Fruit fly (Drosophila melanogaster) whole organism, embryonic: ENCODE measurements around the gene Ent3.

ENCODE experiments used
- B-H1 ChIP-seq: fragments of 200-800 bp; sonication (Bioruptor generic); IDR thresholded peaks from 3 replicates; pipeline ENCODE4 v1.3.6; 2022; ENCODE audit warnings: missing biosample characterization, missing genetic modification characterization
- CG10267 ChIP-seq: fragments of 200-800 bp; sonication (Bioruptor generic); optimal IDR thresholded peaks from 2 replicates; lab custom pipeline; 2018; ENCODE audit warnings: missing biosample characterization, mild to moderate bottlenecking, missing genetic modification characterization, moderate library complexity
- CG10274 ChIP-seq: fragments of 200-800 bp; sonication (Bioruptor generic); optimal IDR thresholded peaks from 3 replicates; lab custom pipeline; 2017; ENCODE audit warnings: missing biosample characterization, mild to moderate bottlenecking, missing genetic modification characterization
- CG10366 ChIP-seq: fragments of 200-800 bp; sonication (Bioruptor generic); IDR thresholded peaks from 2 replicates; pipeline ENCODE4 v1.3.6; 2022; ENCODE audit warnings: missing biosample characterization, missing genetic modification characterization
- CG10959 ChIP-seq: fragments of 200-800 bp; sonication (Bioruptor generic); IDR thresholded peaks from 2 replicates; pipeline ENCODE4 v1.3.6; 2022; ENCODE audit warnings: missing biosample characterization, missing genetic modification characterization
- CG11398 ChIP-seq: fragments of 200-800 bp; sonication (Bioruptor generic); optimal IDR thresholded peaks from 2 replicates; lab custom pipeline; 2016; ENCODE audit warnings: missing biosample characterization, missing genetic modification characterization
- CG13424 ChIP-seq: fragments of 200-800 bp; sonication (Bioruptor generic); optimal IDR thresholded peaks from 2 replicates; lab custom pipeline; 2019; ENCODE audit warnings: missing biosample characterization, mild to moderate bottlenecking, missing genetic modification characterization, moderate library complexity
- CG15011 ChIP-seq: fragments of 200-800 bp; sonication (Bioruptor generic); optimal IDR thresholded peaks from 3 replicates; lab custom pipeline; 2018; ENCODE audit warnings: missing biosample characterization, mild to moderate bottlenecking, missing genetic modification characterization
- CG17385 ChIP-seq: fragments of 200-800 bp; sonication (Bioruptor generic); optimal IDR thresholded peaks from 3 replicates; lab custom pipeline; 2018; ENCODE audit warnings: missing biosample characterization, mild to moderate bottlenecking, missing genetic modification characterization
- CG1832 ChIP-seq: fragments of 200-800 bp; sonication (Bioruptor generic); optimal IDR thresholded peaks from 2 replicates; lab custom pipeline; 2017; ENCODE audit warnings: missing biosample characterization, mild to moderate bottlenecking, missing genetic modification characterization, inconsistent platforms
- CG18619 ChIP-seq: fragments of 200-800 bp; sonication (Bioruptor generic); optimal IDR thresholded peaks from 3 replicates; lab custom pipeline; 2017; ENCODE audit warnings: missing biosample characterization, mild to moderate bottlenecking, missing genetic modification characterization
- CG3065 ChIP-seq: fragments of 200-800 bp; sonication (Bioruptor generic); optimal IDR thresholded peaks from 2 replicates; lab custom pipeline; 2016; ENCODE audit warnings: missing biosample characterization, missing genetic modification characterization
- CG32767 ChIP-seq: fragments of 200-800 bp; sonication (Bioruptor generic); IDR thresholded peaks from 2 replicates; pipeline ENCODE4 v1.3.6; 2022; ENCODE audit warnings: missing biosample characterization, missing genetic modification characterization
- CG3281 ChIP-seq: fragments of 200-800 bp; sonication (Bioruptor generic); optimal IDR thresholded peaks from 3 replicates; lab custom pipeline; 2017; ENCODE audit warnings: missing biosample characterization, mild to moderate bottlenecking, missing genetic modification characterization
- CG3726 ChIP-seq: fragments of 200-800 bp; sonication (Bioruptor generic); IDR thresholded peaks from 3 replicates; pipeline ENCODE4, ENCODE4 v1.3.6; 2022; ENCODE audit warnings: missing biosample characterization, missing genetic modification characterization
- CG3847 ChIP-seq: fragments of 200-800 bp; sonication (Bioruptor generic); IDR thresholded peaks from 2 replicates; pipeline ENCODE4 v1.3.6; 2022; ENCODE audit warnings: missing biosample characterization, missing genetic modification characterization
- CG3995 ChIP-seq: fragments of 200-800 bp; sonication (Bioruptor generic); optimal IDR thresholded peaks from 3 replicates; lab custom pipeline; 2016; ENCODE audit warnings: missing biosample characterization, missing genetic modification characterization
- CG4820 ChIP-seq: fragments of 200-800 bp; sonication (Bioruptor generic); optimal IDR thresholded peaks from 3 replicates; lab custom pipeline; 2016; ENCODE audit warnings: missing biosample characterization, missing genetic modification characterization
- CG5245 ChIP-seq: fragments of 200-800 bp; sonication (Bioruptor generic); optimal IDR thresholded peaks from 3 replicates; lab custom pipeline; 2016; ENCODE audit warnings: missing biosample characterization, missing genetic modification characterization
- CG6175 ChIP-seq: fragments of 200-800 bp; sonication (Bioruptor generic); IDR thresholded peaks from 3 replicates; pipeline ENCODE4 v1.3.6; 2022; ENCODE audit warnings: missing biosample characterization, missing genetic modification characterization
- CG6654 ChIP-seq: fragments of 200-800 bp; sonication (Bioruptor generic); optimal IDR thresholded peaks from 2 replicates; lab custom pipeline; 2017; ENCODE audit warnings: missing biosample characterization, mild to moderate bottlenecking, missing genetic modification characterization
- CG6791 ChIP-seq: fragments of 200-800 bp; sonication (Bioruptor generic); IDR thresholded peaks from 3 replicates; pipeline ENCODE4 v1.3.6; 2022; ENCODE audit warnings: missing biosample characterization, missing genetic modification characterization; ENCODE audit not compliant: partially characterized antibody
- CG8359 ChIP-seq: fragments of 200-800 bp; sonication (Bioruptor generic); optimal IDR thresholded peaks from 2 replicates; lab custom pipeline; 2017; ENCODE audit warnings: missing biosample characterization, mild to moderate bottlenecking, missing genetic modification characterization, borderline replicate concordance
- CG9817 ChIP-seq: fragments of 200-800 bp; sonication (Bioruptor generic); optimal IDR thresholded peaks from 2 replicates; lab custom pipeline; 2018; ENCODE audit warnings: missing biosample characterization, mild to moderate bottlenecking, missing genetic modification characterization, moderate library complexity
- CkIIα-i1 ChIP-seq: fragments of 200-800 bp; sonication (Bioruptor generic); IDR thresholded peaks from 2 replicates; pipeline ENCODE4 v1.3.6; 2022; ENCODE audit warnings: missing biosample characterization, missing genetic modification characterization
- Drgx ChIP-seq: fragments of 200-800 bp; sonication (Bioruptor generic); IDR thresholded peaks from 2 replicates; pipeline ENCODE4 v1.3.6; 2022; ENCODE audit warnings: missing biosample characterization, missing genetic modification characterization
- ERR ChIP-seq: fragments of 200-800 bp; sonication (Bioruptor generic); optimal IDR thresholded peaks from 2 replicates; lab custom pipeline; 2016; ENCODE audit warnings: missing biosample characterization, missing genetic modification characterization
- GATAe ChIP-seq: fragments of 200-800 bp; sonication (Bioruptor generic); conservative IDR thresholded peaks from 2 replicates; pipeline ENCODE4 v1.3.6; 2022; ENCODE audit warnings: missing biosample characterization, missing genetic modification characterization
- HmgZ ChIP-seq: fragments of 200-800 bp; sonication (Bioruptor generic); optimal IDR thresholded peaks from 2 replicates; lab custom pipeline; 2018; ENCODE audit warnings: missing biosample characterization, mild to moderate bottlenecking, missing genetic modification characterization
- Hr39 ChIP-seq: fragments of >200 bp; optimal IDR thresholded peaks from 2 replicates; lab custom pipeline; 2017
- MTF-1 ChIP-seq: fragments of 200-800 bp; sonication (Bioruptor generic); optimal IDR thresholded peaks from 2 replicates; lab custom pipeline; 2018; ENCODE audit warnings: missing biosample characterization, mild to moderate bottlenecking, missing genetic modification characterization, borderline replicate concordance
- Sox100B ChIP-seq: fragments of 200-800 bp; sonication (Bioruptor generic); optimal IDR thresholded peaks from 3 replicates; lab custom pipeline; 2018; ENCODE audit warnings: missing biosample characterization, mild to moderate bottlenecking, missing genetic modification characterization
- bowl ChIP-seq: fragments of 200-800 bp; sonication (Bioruptor generic); IDR thresholded peaks from 2 replicates; pipeline ENCODE4 v1.3.6; 2022; ENCODE audit warnings: missing biosample characterization, missing genetic modification characterization
- chn ChIP-seq: fragments of 200-800 bp; sonication (Bioruptor generic); optimal IDR thresholded peaks from 2 replicates; lab custom pipeline; 2016; ENCODE audit warnings: missing biosample characterization, missing genetic modification characterization
- fd3F ChIP-seq: fragments of 200-800 bp; sonication (Bioruptor generic); optimal IDR thresholded peaks from 2 replicates; lab custom pipeline; 2018; ENCODE audit warnings: missing biosample characterization, mild to moderate bottlenecking, missing genetic modification characterization, moderate library complexity
- ind ChIP-seq: fragments of 200-800 bp; sonication (Bioruptor generic); optimal IDR thresholded peaks from 3 replicates; lab custom pipeline; 2016; ENCODE audit warnings: missing biosample characterization, missing genetic modification characterization
- ken ChIP-seq: fragments of 200-800 bp; sonication (Bioruptor generic); IDR thresholded peaks from 3 replicates; pipeline ENCODE4 v1.3.6; 2022; ENCODE audit warnings: missing biosample characterization, missing genetic modification characterization
- knrl ChIP-seq: fragments of 200-800 bp; sonication (Bioruptor generic); IDR thresholded peaks from 3 replicates; pipeline ENCODE4 v1.3.6; 2022; ENCODE audit warnings: missing biosample characterization, missing genetic modification characterization; ENCODE audit not compliant: partially characterized antibody
- org-1 ChIP-seq: fragments of 200-800 bp; sonication (Bioruptor generic); optimal IDR thresholded peaks from 2 replicates; lab custom pipeline; 2017; ENCODE audit warnings: missing biosample characterization, missing genetic modification characterization
- p53 ChIP-seq: fragments of 200-800 bp; sonication (Bioruptor generic); optimal IDR thresholded peaks from 2 replicates; lab custom pipeline; 2016; ENCODE audit warnings: missing biosample characterization, missing genetic modification characterization
- pnt ChIP-seq: fragments of 200-800 bp; sonication (Bioruptor generic); optimal IDR thresholded peaks from 3 replicates; lab custom pipeline; 2016; ENCODE audit warnings: missing biosample characterization, missing genetic modification characterization
- pros ChIP-seq: fragments of 200-800 bp; sonication (Bioruptor generic); optimal IDR thresholded peaks from 3 replicates; lab custom pipeline; 2019; ENCODE audit warnings: missing biosample characterization, mild to moderate bottlenecking, missing genetic modification characterization, moderate library complexity
- ro ChIP-seq: fragments of 200-800 bp; sonication (Bioruptor generic); IDR thresholded peaks from 2 replicates; pipeline ENCODE4 v1.3.6; 2022; ENCODE audit warnings: missing biosample characterization, missing genetic modification characterization
- run ChIP-seq: fragments of 200-800 bp; sonication (Bioruptor generic); optimal IDR thresholded peaks from 3 replicates; lab custom pipeline; 2018; ENCODE audit warnings: missing biosample characterization, mild to moderate bottlenecking, missing genetic modification characterization
- sd ChIP-seq: fragments of 200-800 bp; sonication (Bioruptor generic); optimal IDR thresholded peaks from 3 replicates; lab custom pipeline; 2018; ENCODE audit warnings: missing biosample characterization, mild to moderate bottlenecking, missing genetic modification characterization, moderate library complexity
- tll ChIP-seq, 2 experiments: fragments of 200-800 bp in 1 of 2; fragments of >200 bp in 1 of 2; sonication (Bioruptor generic) in 1 of 2; optimal IDR thresholded peaks; 2 replicates each; lab custom pipeline; 2017 to 2019; ENCODE audit warnings: missing biosample characterization in 2 of 2, missing genetic modification characterization in 2 of 2, mild to moderate bottlenecking in 1 of 2, moderate library complexity in 1 of 2
- trem ChIP-seq: fragments of 200-800 bp; optimal IDR thresholded peaks from 3 replicates; lab custom pipeline; 2019; ENCODE audit warnings: missing biosample characterization, mild to moderate bottlenecking, missing genetic modification characterization, moderate library complexity
- tup ChIP-seq: fragments of 200-800 bp; sonication (Bioruptor generic); optimal IDR thresholded peaks from 2 replicates; lab custom pipeline; 2016; ENCODE audit warnings: missing biosample characterization, mild to moderate bottlenecking, missing genetic modification characterization, moderate library complexity
- vfl ChIP-seq: fragments of 200-800 bp; sonication (Bioruptor generic); optimal IDR thresholded peaks from 2 replicates; lab custom pipeline; 2016; ENCODE audit warnings: missing biosample characterization, missing genetic modification characterization
- vnd ChIP-seq: fragments of 200-800 bp; sonication (Bioruptor generic); IDR thresholded peaks from 3 replicates; pipeline ENCODE4 v1.3.6; 2022; ENCODE audit warnings: missing biosample characterization, missing genetic modification characterization; ENCODE audit not compliant: partially characterized antibody
- wek ChIP-seq: fragments of 200-800 bp; sonication (Bioruptor generic); optimal IDR thresholded peaks from 3 replicates; lab custom pipeline; 2018; ENCODE audit warnings: missing biosample characterization, mild to moderate bottlenecking, missing genetic modification characterization, moderate library complexity

Ent3 gene

DNA sequence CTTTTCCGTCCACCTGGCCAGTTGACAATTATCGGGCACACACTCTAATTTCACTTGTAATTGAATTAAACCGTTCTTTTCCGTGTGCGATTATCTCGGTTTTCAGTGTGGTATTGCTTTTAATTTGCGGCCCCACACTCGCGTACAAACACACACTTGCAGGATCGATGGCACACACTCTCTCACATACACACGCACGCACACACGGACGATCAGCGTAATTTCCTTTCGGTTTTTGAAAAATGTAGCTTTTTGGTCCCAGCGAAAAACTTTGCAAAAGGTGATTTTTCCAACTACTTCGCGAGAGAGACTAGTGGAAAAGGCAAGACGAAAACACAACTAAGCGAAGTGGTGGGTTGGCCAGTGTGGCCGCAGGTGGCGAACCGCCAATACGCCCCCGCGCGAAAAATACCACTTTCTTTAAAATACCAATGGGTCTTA, 48.7 kb upstream of the Ent3 start, which contains the start of gene Atg1 (continued):
- TF ChIP-seq CG1832 (GFP tag; lab: Kevin White, UChicago) (no peak), CG3065 (no peak), knrl (no peak; the same call in 2 of the 3 replicates), CG10366 (no peak), CG10267 (peak; percentile 7), CG3995 (GFP tag; lab: Kevin White, UChicago) (peak; percentile 6), MTF-1 (GFP tag; lab: Kevin White, UChicago) (peak; percentile 33), CkIIα-i1 (GFP tag; lab: Robert Waterston, UW) (no peak), GATAe (GFP tag; lab: Robert Waterston, UW) (no peak), CG6654 (no peak), CG3847 (GFP tag; lab: Robert Waterston, UW) (peak; percentile 33; the same call in 1 of the 2 replicates), chn (GFP tag; lab: Kevin White, UChicago) (no peak), CG6175 (no peak), ind (GFP tag; lab: Kevin White, UChicago) (no peak), CG4820 (GFP tag; lab: Kevin White, UChicago) (no peak), B-H1 (no peak), CG5245 (GFP tag; lab: Kevin White, UChicago) (no peak), CG6791 (GFP tag; lab: Robert Waterston, UW) (no peak; the same call in 2 of the 3 replicates), wek (GFP tag; lab: Kevin White, UChicago) (peak; percentile 19), CG3726 (no peak), sd (tag; lab: Kevin White, UChicago) (no peak), p53 (GFP tag; lab: Kevin White, UChicago) (no peak), ERR (GFP tag; lab: Kevin White, UChicago) (no peak), CG3281 (GFP tag; lab: Kevin White, UChicago) (no peak), Hr39 (no peak), tll (GFP tag; optimal IDR thresholded peaks at IDR 0.05; lab: Kevin White, UChicago) (no peak), HmgZ (tag; lab: Kevin White, UChicago) (peak; percentile 13), vnd (no peak), pros (GFP tag; lab: Kevin White, UChicago) (peak; percentile 49), Drgx (GFP tag; lab: Robert Waterston, UW) (no peak), run (tag; lab: Kevin White, UChicago) (no peak), CG8359 (GFP tag; lab: Kevin White, UChicago) (no peak), CG10274 (GFP tag; lab: Kevin White, UChicago) (no peak), ro (GFP tag; lab: Robert Waterston, UW) (no peak), CG17385 (no peak), ken (GFP tag; lab: Robert Waterston, UW) (peak; percentile 39; the same call in 1 of the 3 replicates), trem (tag; lab: Kevin White, UChicago) (peak; percentile 3), Sox100B (GFP tag; lab: Kevin White, UChicago) (no peak), CG9817 (tag; lab: Kevin White, UChicago) (no peak), CG13424 (tag; lab: Kevin White, UChicago) (no peak), tup (GFP tag; lab: Kevin White, UChicago) (no peak), org-1 (GFP tag; lab: Kevin White, UChicago) (no peak), pnt (GFP tag; lab: Kevin White, UChicago) (no peak), fd3F (GFP tag; lab: Kevin White, UChicago) (no peak), CG15011 (GFP tag; lab: Kevin White, UChicago) (no peak), bowl (GFP tag; lab: Robert Waterston, UW) (no peak), CG18619 (GFP tag; lab: Kevin White, UChicago) (no peak), vfl (GFP tag; lab: Kevin White, UChicago) (no peak), CG32767 (GFP tag; lab: Robert Waterston, UW) (no peak), CG11398 (GFP tag; lab: Kevin White, UChicago) (no peak), CG10959 (GFP tag; lab: Robert Waterston, UW) (no peak)
